Fruit fly (Drosophila melanogaster) whole organism, embryonic: ENCODE measurements around the gene CG3662.

Experiments
- Ada2b ChIP-seq: fragments of 200-800 bp; sonication (Bioruptor generic); IDR thresholded peaks from 2 replicates; pipeline ENCODE4 v1.3.6; 2022; ENCODE audit warnings: missing biosample characterization, missing genetic modification characterization
- CG1024 ChIP-seq: fragments of 200-800 bp; sonication (Bioruptor generic); IDR thresholded peaks from 2 replicates; pipeline ENCODE4 v1.3.6; 2022; ENCODE audit warnings: missing biosample characterization, missing genetic modification characterization
- CG10654 ChIP-seq: fragments of 200-800 bp; sonication (Bioruptor generic); optimal IDR thresholded peaks from 2 replicates; lab custom pipeline; 2016; ENCODE audit warnings: missing biosample characterization, missing genetic modification characterization
- CG11093 ChIP-seq: fragments of 200-800 bp; sonication (Bioruptor generic); IDR thresholded peaks from 3 replicates; pipeline ENCODE4 v1.3.6; 2022; ENCODE audit warnings: missing biosample characterization, missing genetic modification characterization
- CG11456 ChIP-seq: fragments of 200-800 bp; sonication (Bioruptor generic); IDR thresholded peaks from 3 replicates; pipeline ENCODE4 v1.3.6; 2022; ENCODE audit warnings: missing biosample characterization, missing genetic modification characterization
- CG12219 ChIP-seq: fragments of 200-800 bp; sonication (Bioruptor generic); optimal IDR thresholded peaks from 3 replicates; lab custom pipeline; 2018; ENCODE audit warnings: missing biosample characterization, mild to moderate bottlenecking, missing genetic modification characterization
- CG13287 ChIP-seq: fragments of 200-800 bp; sonication (Bioruptor generic); IDR thresholded peaks from 2 replicates; pipeline ENCODE4 v1.3.6; 2022; ENCODE audit warnings: missing biosample characterization, missing genetic modification characterization; ENCODE audit not compliant: partially characterized antibody
- CG14710 ChIP-seq: fragments of 200-800 bp; sonication (Bioruptor generic); optimal IDR thresholded peaks from 3 replicates; lab custom pipeline; 2019; ENCODE audit warnings: missing biosample characterization, mild to moderate bottlenecking, missing genetic modification characterization, moderate library complexity
- CG14965 ChIP-seq: fragments of 200-800 bp; sonication (Bioruptor generic); optimal IDR thresholded peaks from 2 replicates; lab custom pipeline; 2016; ENCODE audit warnings: missing biosample characterization, missing genetic modification characterization, borderline replicate concordance
- CG17186 ChIP-seq: fragments of 200-800 bp; sonication (Bioruptor generic); optimal IDR thresholded peaks from 3 replicates; lab custom pipeline; 2017; ENCODE audit warnings: missing biosample characterization, missing genetic modification reagents, missing genetic modification characterization
- CG17328 ChIP-seq: fragments of 200-800 bp; sonication (Bioruptor generic); IDR thresholded peaks from 2 replicates; pipeline ENCODE4 v1.3.6; 2022; ENCODE audit warnings: missing biosample characterization, missing genetic modification characterization
- CG17359 ChIP-seq: fragments of 200-800 bp; sonication (Bioruptor generic); optimal IDR thresholded peaks from 3 replicates; lab custom pipeline; 2018; ENCODE audit warnings: missing biosample characterization, mild to moderate bottlenecking, missing genetic modification characterization, moderate library complexity
- CG17361 ChIP-seq: fragments of 200-800 bp; sonication (Bioruptor generic); IDR thresholded peaks from 3 replicates; pipeline ENCODE4 v1.3.6; 2022; ENCODE audit warnings: missing biosample characterization, missing genetic modification characterization
- CG17829 ChIP-seq: fragments of 200-800 bp; optimal IDR thresholded peaks from 2 replicates; lab custom pipeline; 2019; ENCODE audit warnings: missing biosample characterization, mild to moderate bottlenecking, missing genetic modification characterization, moderate library complexity
- CG2116 ChIP-seq: fragments of 200-800 bp; sonication (Bioruptor generic); optimal IDR thresholded peaks from 3 replicates; lab custom pipeline; 2018; ENCODE audit warnings: missing biosample characterization, mild to moderate bottlenecking, missing genetic modification characterization
- CG2889 ChIP-seq: fragments of 200-800 bp; sonication (Bioruptor generic); IDR thresholded peaks from 3 replicates; pipeline ENCODE4 v1.3.6; 2022; ENCODE audit warnings: missing biosample characterization, missing genetic modification characterization
- CG31224 ChIP-seq: fragments of 200-800 bp; sonication (Bioruptor generic); IDR thresholded peaks from 2 replicates; pipeline ENCODE4 v1.3.6; 2022; ENCODE audit warnings: missing biosample characterization, missing genetic modification characterization
- CG31388 ChIP-seq: fragments of 200-800 bp; sonication (Bioruptor generic); optimal IDR thresholded peaks from 2 replicates; lab custom pipeline; 2016; ENCODE audit warnings: missing biosample characterization, missing genetic modification characterization
- CG3163 ChIP-seq: fragments of 200-800 bp; sonication (Bioruptor generic); optimal IDR thresholded peaks from 3 replicates; lab custom pipeline; 2016; ENCODE audit warnings: missing biosample characterization, missing genetic modification characterization
- CG33557 ChIP-seq: fragments of 200-800 bp; sonication (Bioruptor generic); optimal IDR thresholded peaks from 2 replicates; lab custom pipeline; 2019; ENCODE audit warnings: missing biosample characterization, mild to moderate bottlenecking, missing genetic modification characterization, moderate library complexity
- CG7839 ChIP-seq: fragments of 200-800 bp; sonication (Bioruptor generic); optimal IDR thresholded peaks from 3 replicates; lab custom pipeline; 2018; ENCODE audit warnings: missing biosample characterization, mild to moderate bottlenecking, missing genetic modification characterization, moderate library complexity
- CG8281 ChIP-seq: fragments of 200-800 bp; sonication (Bioruptor generic); optimal IDR thresholded peaks from 2 replicates; lab custom pipeline; 2018; ENCODE audit warnings: missing biosample characterization, mild to moderate bottlenecking, missing genetic modification characterization, moderate library complexity
- CG8388 ChIP-seq: fragments of 200-800 bp; sonication (Bioruptor generic); optimal IDR thresholded peaks from 2 replicates; lab custom pipeline; 2019; ENCODE audit warnings: missing biosample characterization, mild to moderate bottlenecking, missing genetic modification characterization, moderate library complexity
- CG8478 ChIP-seq: fragments of >200 bp; optimal IDR thresholded peaks from 2 replicates; lab custom pipeline; 2018
- CG9609 ChIP-seq: fragments of 200-800 bp; sonication (Bioruptor generic); optimal IDR thresholded peaks from 3 replicates; lab custom pipeline; 2016; ENCODE audit warnings: missing biosample characterization, missing genetic modification characterization
- Camta ChIP-seq: fragments of 200-800 bp; sonication (Bioruptor generic); optimal IDR thresholded peaks from 2 replicates; lab custom pipeline; 2016; ENCODE audit warnings: missing biosample characterization, missing genetic modification characterization
- CkIIα-i1 ChIP-seq: fragments of 200-800 bp; sonication (Bioruptor generic); IDR thresholded peaks from 2 replicates; pipeline ENCODE4 v1.3.6; 2022; ENCODE audit warnings: missing biosample characterization, missing genetic modification characterization
- CoRest ChIP-seq: fragments of 200-800 bp; sonication (Bioruptor generic); optimal IDR thresholded peaks from 3 replicates; lab custom pipeline; 2018; ENCODE audit warnings: missing biosample characterization, mild to moderate bottlenecking, missing genetic modification characterization, moderate library complexity
- Dek ChIP-seq: fragments of 200-800 bp; sonication (Bioruptor generic); optimal IDR thresholded peaks from 3 replicates; lab custom pipeline; 2019; ENCODE audit warnings: missing biosample characterization, mild to moderate bottlenecking, missing genetic modification characterization, moderate library complexity
- HHEX ChIP-seq: fragments of 200-800 bp; sonication (Bioruptor generic); optimal IDR thresholded peaks from 3 replicates; lab custom pipeline; 2017; ENCODE audit warnings: missing biosample characterization, mild to moderate bottlenecking, missing genetic modification characterization, missing genetic modification reagents
- Myb ChIP-seq: fragments of 200-800 bp; sonication (Bioruptor generic); optimal IDR thresholded peaks from 2 replicates; lab custom pipeline; 2016; ENCODE audit warnings: missing biosample characterization, missing genetic modification characterization
- Sin3A ChIP-seq: fragments of >200 bp; optimal IDR thresholded peaks from 2 replicates; lab custom pipeline; 2018
- Six4 ChIP-seq: fragments of 200-800 bp; sonication (Bioruptor generic); optimal IDR thresholded peaks from 2 replicates; lab custom pipeline; 2016; ENCODE audit warnings: missing biosample characterization, missing genetic modification characterization
- Ssrp ChIP-seq: fragments of 200-800 bp; sonication (Bioruptor generic); optimal IDR thresholded peaks from 2 replicates; lab custom pipeline; 2018; ENCODE audit warnings: missing biosample characterization, mild to moderate bottlenecking, missing genetic modification characterization, moderate library complexity
- abd-A ChIP-seq: fragments of 200-800 bp; sonication (Bioruptor generic); optimal IDR thresholded peaks from 3 replicates; lab custom pipeline; 2019; ENCODE audit warnings: missing biosample characterization, mild to moderate bottlenecking, missing genetic modification characterization, moderate library complexity
- al ChIP-seq: fragments of 200-800 bp; sonication (Bioruptor generic); IDR thresholded peaks from 2 replicates; pipeline ENCODE4 v1.3.6; 2022; ENCODE audit warnings: missing biosample characterization, missing genetic modification characterization
- ato ChIP-seq: fragments of 200-800 bp; sonication (Bioruptor generic); IDR thresholded peaks from 2 replicates; pipeline ENCODE4 v1.3.6; 2022; ENCODE audit warnings: missing biosample characterization, missing genetic modification characterization; ENCODE audit not compliant: partially characterized antibody
- crc ChIP-seq: fragments of 200-800 bp; sonication (Bioruptor generic); optimal IDR thresholded peaks from 2 replicates; lab custom pipeline; 2016; ENCODE audit warnings: missing biosample characterization, missing genetic modification characterization
- danr ChIP-seq: fragments of 200-800 bp; sonication (Bioruptor generic); IDR thresholded peaks from 2 replicates; pipeline ENCODE4 v1.3.6; 2022; ENCODE audit warnings: missing biosample characterization, missing genetic modification characterization
- gcm ChIP-seq: fragments of 200-800 bp; sonication (Bioruptor generic); optimal IDR thresholded peaks from 2 replicates; lab custom pipeline; 2019; ENCODE audit warnings: missing biosample characterization, mild to moderate bottlenecking, missing genetic modification characterization, moderate library complexity
- her ChIP-seq: fragments of 200-800 bp; sonication (Bioruptor generic); optimal IDR thresholded peaks from 2 replicates; lab custom pipeline; 2016; ENCODE audit warnings: missing biosample characterization, missing genetic modification characterization
- lab ChIP-seq: fragments of 200-800 bp; sonication (Bioruptor generic); optimal IDR thresholded peaks from 3 replicates; lab custom pipeline; 2017; ENCODE audit warnings: missing biosample characterization, missing genetic modification characterization, mild to moderate bottlenecking, moderate library complexity, missing genetic modification reagents
- mam ChIP-seq: fragments of 200-800 bp; sonication (Bioruptor generic); optimal IDR thresholded peaks from 3 replicates; lab custom pipeline; 2016; ENCODE audit warnings: missing biosample characterization, missing genetic modification characterization
- org-1 ChIP-seq: fragments of 200-800 bp; sonication (Bioruptor generic); optimal IDR thresholded peaks from 2 replicates; lab custom pipeline; 2017; ENCODE audit warnings: missing biosample characterization, missing genetic modification characterization
- pb ChIP-seq: fragments of 200-800 bp; sonication (Bioruptor generic); optimal IDR thresholded peaks from 3 replicates; lab custom pipeline; 2016; ENCODE audit warnings: missing biosample characterization, missing genetic modification characterization
- pita ChIP-seq: fragments of 200-800 bp; sonication (Bioruptor generic); optimal IDR thresholded peaks from 2 replicates; lab custom pipeline; 2017; ENCODE audit warnings: missing biosample characterization, mild to moderate bottlenecking, missing genetic modification characterization
- salm ChIP-seq: fragments of 200-800 bp; sonication (Bioruptor generic); optimal IDR thresholded peaks from 2 replicates; lab custom pipeline; 2018; ENCODE audit warnings: missing biosample characterization, mild to moderate bottlenecking, missing genetic modification characterization
- twi ChIP-seq: fragments of 200-800 bp; optimal IDR thresholded peaks from 2 replicates; lab custom pipeline; 2019; ENCODE audit warnings: missing biosample characterization, mild to moderate bottlenecking, missing genetic modification characterization, moderate library complexity
- z ChIP-seq: fragments of 200-800 bp; sonication (Bioruptor generic); IDR thresholded peaks from 3 replicates; pipeline ENCODE4 v1.3.6; 2022; ENCODE audit warnings: missing biosample characterization, missing genetic modification characterization
- zen2 ChIP-seq: fragments of 200-800 bp; sonication (Bioruptor generic); IDR thresholded peaks from 3 replicates; pipeline ENCODE4 v1.3.6; 2022; ENCODE audit warnings: missing biosample characterization, missing genetic modification characterization; ENCODE audit not compliant: partially characterized antibody

CG3662 gene

dm6 chr2L:856690-857488 is 35.8 kb downstream of the CG3662 start (continued):
- TF ChIP-seq danr (GFP tag; lab: Robert Waterston, UW) = peak; percentile 78; the same call in 1 of the 2 replicates
- peak; percentile 62 for TF ChIP-seq Six4 (GFP tag; lab: Kevin White, UChicago)
- peak; percentile 55 for TF ChIP-seq salm (tag; lab: Kevin White, UChicago)
- peak; percentile 63 for TF ChIP-seq CG8388 (GFP tag; lab: Kevin White, UChicago)
- no peak for TF ChIP-seq z (GFP tag; lab: Robert Waterston, UW)
- peak; percentile 82 for TF ChIP-seq HHEX (GFP tag; lab: Kevin White, UChicago)
- TF ChIP-seq CG33557 = peak; percentile 8
- TF ChIP-seq zen2 = no peak
- peak; percentile 76 for TF ChIP-seq CoRest (tag; lab: Kevin White, UChicago)
- peak; percentile 81 for TF ChIP-seq org-1 (GFP tag; lab: Kevin White, UChicago)
- TF ChIP-seq Ada2b (GFP tag; lab: Robert Waterston, UW) = peak; percentile 77
- peak; percentile 59 for TF ChIP-seq mam (GFP tag; lab: Kevin White, UChicago)
- TF ChIP-seq her (GFP tag; lab: Kevin White, UChicago) = peak; percentile 53
- TF ChIP-seq twi (tag; lab: Kevin White, UChicago) = peak; percentile 34
- TF ChIP-seq Myb (GFP tag; lab: Kevin White, UChicago) = peak; percentile 50
- TF ChIP-seq pita (GFP tag; lab: Kevin White, UChicago) = no peak
- TF ChIP-seq crc (GFP tag; lab: Kevin White, UChicago) = peak; percentile 67
- peak; percentile 63 for TF ChIP-seq CG17186 (GFP tag; lab: Kevin White, UChicago)
- peak; percentile 78 for TF ChIP-seq gcm
- no peak for TF ChIP-seq CG2889
- no peak for TF ChIP-seq CkIIα-i1 (GFP tag; lab: Robert Waterston, UW)
- TF ChIP-seq CG8478 (lab: Kevin White, UChicago) = no peak
- TF ChIP-seq abd-A (tag; lab: Kevin White, UChicago) = no peak
- TF ChIP-seq CG10654 (GFP tag; lab: Kevin White, UChicago) = peak; percentile 70
- TF ChIP-seq CG12219 (GFP tag; lab: Kevin White, UChicago) = peak; percentile 82
- TF ChIP-seq CG14710 (tag; lab: Kevin White, UChicago) = peak; percentile 65
- peak; percentile 89 for TF ChIP-seq CG17359 (tag; lab: Kevin White, UChicago)
- TF ChIP-seq CG7839 (tag; lab: Kevin White, UChicago) = peak; percentile 87
- peak; percentile 87 for TF ChIP-seq lab
- no peak for TF ChIP-seq Camta
- TF ChIP-seq CG31224 (GFP tag; lab: Robert Waterston, UW) = peak; percentile 67
- no peak for TF ChIP-seq ato
- TF ChIP-seq CG9609 (GFP tag; lab: Kevin White, UChicago) = peak; percentile 63
- peak; percentile 66 for TF ChIP-seq Dek (tag; lab: Kevin White, UChicago)
- peak; percentile 40 for TF ChIP-seq CG31388 (GFP tag; lab: Kevin White, UChicago)
- 0 out of 2 replicates have a peak, but pooled peaks have one; percentile 37 for TF ChIP-seq al (GFP tag; lab: Robert Waterston, UW)
- TF ChIP-seq CG14965 (GFP tag; lab: Kevin White, UChicago) = no peak
- peak; percentile 72 for TF ChIP-seq Ssrp
- TF ChIP-seq CG1024 (GFP tag; lab: Robert Waterston, UW) = peak; percentile 71
- no peak for TF ChIP-seq Sin3A (lab: Kevin White, UChicago)
- no peak for TF ChIP-seq CG3163
- peak; percentile 77 for TF ChIP-seq CG17361 (GFP tag; lab: Robert Waterston, UW)
- TF ChIP-seq CG17829 (tag; lab: Kevin White, UChicago) = peak; percentile 77
- TF ChIP-seq CG11093 (GFP tag; lab: Robert Waterston, UW) = peak; percentile 83; the same call in 2 of the 3 replicates
- TF ChIP-seq CG8281 (tag; lab: Kevin White, UChicago) = peak; percentile 48
- TF ChIP-seq pb = peak; percentile 55
- TF ChIP-seq CG2116 (GFP tag; lab: Kevin White, UChicago) = no peak
- TF ChIP-seq CG17328 (GFP tag; lab: Robert Waterston, UW) = peak; percentile 88
- peak; percentile 76 for TF ChIP-seq CG11456
- TF ChIP-seq CG13287 = no peak
